Worm (Caenorhabditis elegans) whole organism, midembryonic: ENCODE data around the gene C35D6.4.

Experiments used
- T22C8.4 ChIP-seq: fragments of 200-800 bp; sonication (Bioruptor generic); IDR thresholded peaks from 2 replicates; pipeline ENCODE4 v1.3.6; 2022; ENCODE audit warnings: missing genetic modification characterization, missing compliant biosample characterization
- cog-1 ChIP-seq: sonication (generic microtip); optimal IDR thresholded peaks from 2 replicates; lab custom pipeline; 2016; ENCODE audit warnings: missing genetic modification characterization, missing compliant biosample characterization
- flt-1 ChIP-seq: fragments of 200-800 bp; sonication (Bioruptor generic); IDR thresholded peaks from 2 replicates; pipeline ENCODE4 v1.3.6; 2022; ENCODE audit warnings: missing genetic modification characterization, missing compliant biosample characterization
- klf-2 ChIP-seq: fragments of 200-800 bp; sonication (Bioruptor generic); conservative IDR thresholded peaks from 2 replicates; pipeline ENCODE4 v1.3.6; 2022; ENCODE audit warnings: missing genetic modification reagents, missing genetic modification characterization, missing compliant biosample characterization
- med-1 ChIP-seq: sonication (generic microtip); optimal IDR thresholded peaks from 2 replicates; lab custom pipeline; 2017; ENCODE audit warnings: missing genetic modification characterization, mild to moderate bottlenecking, missing compliant biosample characterization, antibody characterized with exemption, missing genetic modification reagents; ENCODE audit not compliant: insufficient read depth
- ref-1 ChIP-seq: fragments of 200-800 bp; sonication (Bioruptor generic); conservative IDR thresholded peaks from 2 replicates; pipeline ENCODE4 v1.3.6; 2022; ENCODE audit warnings: missing genetic modification reagents, missing genetic modification characterization, missing compliant biosample characterization
- tab-1 ChIP-seq: fragments of 200-800 bp; sonication (Bioruptor generic); IDR thresholded peaks from 2 replicates; pipeline ENCODE4 v1.3.6; 2022; ENCODE audit warnings: missing genetic modification characterization, missing compliant biosample characterization
- ztf-23 ChIP-seq: fragments of 200-800 bp; sonication (Bioruptor generic); IDR thresholded peaks from 2 replicates; pipeline ENCODE4 v1.3.6; 2022; ENCODE audit warnings: missing genetic modification reagents, missing genetic modification characterization, missing compliant biosample characterization
- ztf-29 ChIP-seq: fragments of 200-800 bp; sonication (Bioruptor generic); IDR thresholded peaks from 2 replicates; pipeline ENCODE4 v1.3.6; 2022; ENCODE audit warnings: missing genetic modification reagents, missing genetic modification characterization, missing compliant biosample characterization

DNA sequence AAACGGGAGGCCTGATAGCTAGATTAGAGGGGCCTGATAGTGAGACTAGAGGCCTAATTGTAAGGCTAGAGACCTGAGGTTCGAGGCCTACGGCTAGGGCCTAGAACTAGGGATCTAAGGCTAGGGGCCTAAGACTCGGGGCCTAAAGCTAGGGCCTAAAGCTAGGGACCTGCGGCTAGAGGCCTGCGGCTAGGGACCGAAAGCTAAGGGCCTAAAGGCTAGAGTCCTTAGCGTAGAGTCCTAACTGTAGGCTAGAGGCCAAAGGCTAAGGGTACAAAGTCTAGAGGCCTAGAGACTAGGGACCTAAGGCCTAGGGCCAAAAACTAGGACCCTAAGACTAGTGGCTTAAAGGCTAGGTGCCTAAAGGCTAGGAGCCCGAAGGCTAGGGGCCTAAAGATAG, 17.7 kb upstream of the C35D6.4 start:
- no peak for TF ChIP-seq ref-1 (GFP tag; lab: Robert Waterston, UW)
- TF ChIP-seq ztf-29 (GFP tag; lab: Robert Waterston, UW), result no peak
- TF ChIP-seq cog-1 (tag; lab: Kevin White, UChicago), result no peak
- no peak for TF ChIP-seq klf-2 (GFP tag; lab: Robert Waterston, UW)
- no peak for TF ChIP-seq tab-1
- no peak for TF ChIP-seq ztf-23 (GFP tag; lab: Robert Waterston, UW)
- no peak for TF ChIP-seq flt-1 (GFP tag; lab: Robert Waterston, UW)
- no peak for TF ChIP-seq med-1 (GFP tag; lab: Kevin White, UChicago)
- no peak for TF ChIP-seq T22C8.4
